Worm (Caenorhabditis elegans) whole organism, late embryonic: Measurements from ENCODE around the gene emb-30.

Experiments
- C08G9.2 ChIP-seq: sonication (generic microtip); optimal IDR thresholded peaks from 2 replicates; lab custom pipeline; 2016; ENCODE audit warnings: mild to moderate bottlenecking, missing genetic modification characterization, moderate library complexity, missing compliant biosample characterization
- C38D4.7 ChIP-seq: fragments of 200-800 bp; sonication (Bioruptor generic); optimal IDR thresholded peaks from 2 replicates; lab custom pipeline; 2018; ENCODE audit warnings: mild to moderate bottlenecking, missing genetic modification characterization, moderate library complexity, missing compliant biosample characterization
- Y22D7AL.16 ChIP-seq: sonication (generic microtip); optimal IDR thresholded peaks from 2 replicates; lab custom pipeline; 2016; ENCODE audit warnings: missing genetic modification characterization, missing compliant biosample characterization
- ahr-1 ChIP-seq: sonication (generic microtip); optimal IDR thresholded peaks from 2 replicates; lab custom pipeline; 2016; ENCODE audit warnings: missing genetic modification characterization, missing compliant biosample characterization
- ama-1 ChIP-seq: fragments of 150-350 bp; optimal IDR thresholded peaks from 2 replicates; lab custom pipeline; 2014
- ceh-14 ChIP-seq: sonication (generic microtip); optimal IDR thresholded peaks from 2 replicates; lab custom pipeline; 2016; ENCODE audit warnings: missing genotype, missing genetic modification characterization, missing compliant biosample characterization
- ceh-18 ChIP-seq: sonication (generic microtip); optimal IDR thresholded peaks from 2 replicates; lab custom pipeline; 2016; ENCODE audit warnings: missing genetic modification characterization, missing compliant biosample characterization
- ceh-2 ChIP-seq: sonication (generic microtip); optimal IDR thresholded peaks from 2 replicates; lab custom pipeline; 2016; ENCODE audit warnings: missing genotype, missing genetic modification characterization, missing compliant biosample characterization
- ceh-24 ChIP-seq: sonication (generic microtip); optimal IDR thresholded peaks from 2 replicates; lab custom pipeline; 2016; ENCODE audit warnings: mild to moderate bottlenecking, missing genetic modification characterization, missing compliant biosample characterization
- ceh-31 ChIP-seq: sonication (generic microtip); optimal IDR thresholded peaks from 2 replicates; lab custom pipeline; 2016; ENCODE audit warnings: missing genetic modification characterization, missing compliant biosample characterization
- ceh-6 ChIP-seq: fragments of 200-800 bp; sonication (Bioruptor generic); optimal IDR thresholded peaks from 2 replicates; lab custom pipeline; 2018; ENCODE audit warnings: mild to moderate bottlenecking, missing genetic modification characterization, missing compliant biosample characterization
- che-1 ChIP-seq: sonication (generic microtip); optimal IDR thresholded peaks from 2 replicates; lab custom pipeline; 2016; ENCODE audit warnings: mild to moderate bottlenecking, missing genetic modification characterization, missing compliant biosample characterization
- dmd-4 ChIP-seq: sonication (generic microtip); optimal IDR thresholded peaks from 2 replicates; lab custom pipeline; 2016; ENCODE audit warnings: borderline replicate concordance, missing genetic modification characterization, missing compliant biosample characterization
- elt-2 ChIP-seq: sonication (generic microtip); optimal IDR thresholded peaks from 2 replicates; lab custom pipeline; 2016; ENCODE audit warnings: missing genetic modification reagents, missing genetic modification characterization, missing compliant biosample characterization
- ets-4 ChIP-seq: sonication (generic microtip); optimal IDR thresholded peaks from 2 replicates; lab custom pipeline; 2016; ENCODE audit warnings: missing genetic modification characterization, missing compliant biosample characterization
- eyg-1 ChIP-seq: sonication (generic microtip); optimal IDR thresholded peaks from 2 replicates; lab custom pipeline; 2016; ENCODE audit warnings: missing genotype, missing genetic modification characterization, missing compliant biosample characterization
- fax-1 ChIP-seq: sonication (generic microtip); optimal IDR thresholded peaks from 2 replicates; lab custom pipeline; 2016; ENCODE audit warnings: missing genotype, missing genetic modification characterization, missing compliant biosample characterization
- hlh-13 ChIP-seq: fragments of 200-800 bp; sonication (Bioruptor generic); optimal IDR thresholded peaks from 2 replicates; lab custom pipeline; 2018; ENCODE audit warnings: mild to moderate bottlenecking, missing genetic modification characterization, missing compliant biosample characterization
- hlh-15 ChIP-seq: sonication (generic microtip); optimal IDR thresholded peaks from 2 replicates; lab custom pipeline; 2016; ENCODE audit warnings: missing genetic modification characterization, missing compliant biosample characterization
- hlh-30 ChIP-seq: sonication (generic microtip); optimal IDR thresholded peaks from 2 replicates; lab custom pipeline; 2017; ENCODE audit warnings: antibody characterized with exemption, missing genetic modification characterization, missing compliant biosample characterization; ENCODE audit not compliant: insufficient read depth
- hlh-8 ChIP-seq: sonication (generic microtip); optimal IDR thresholded peaks from 2 replicates; lab custom pipeline; 2016; ENCODE audit warnings: missing genotype, missing genetic modification characterization, missing compliant biosample characterization
- nfya-1 ChIP-seq: sonication (generic microtip); optimal IDR thresholded peaks from 2 replicates; lab custom pipeline; 2017; ENCODE audit warnings: missing genetic modification characterization, mild to moderate bottlenecking, missing compliant biosample characterization, antibody characterized with exemption, moderate library complexity
- npax-4 ChIP-seq: sonication (generic microtip); optimal IDR thresholded peaks from 2 replicates; lab custom pipeline; 2016; ENCODE audit warnings: missing genetic modification characterization, missing compliant biosample characterization
- odd-2 ChIP-seq: sonication (generic microtip); optimal IDR thresholded peaks from 2 replicates; lab custom pipeline; 2017; ENCODE audit warnings: antibody characterized with exemption, mild to moderate bottlenecking, missing genetic modification characterization, missing compliant biosample characterization
- pat-9 ChIP-seq: fragments of 200-800 bp; sonication (Bioruptor generic); optimal IDR thresholded peaks from 2 replicates; lab custom pipeline; 2018; ENCODE audit warnings: mild to moderate bottlenecking, missing genetic modification characterization, moderate library complexity, missing compliant biosample characterization
- pax-1 ChIP-seq: fragments of 150-350 bp; optimal IDR thresholded peaks from 2 replicates; lab custom pipeline; 2014; ENCODE audit warnings: missing biosample characterization, missing genetic modification characterization
- pha-2 ChIP-seq: sonication (generic microtip); optimal IDR thresholded peaks from 2 replicates; lab custom pipeline; 2017; ENCODE audit warnings: mild to moderate bottlenecking, missing genetic modification characterization, missing compliant biosample characterization
- pqm-1 ChIP-seq: sonication (generic microtip); optimal IDR thresholded peaks from 2 replicates; lab custom pipeline; 2016; ENCODE audit warnings: missing genetic modification characterization, missing compliant biosample characterization
- ref-2 ChIP-seq: sonication (generic microtip); optimal IDR thresholded peaks from 2 replicates; lab custom pipeline; 2016; ENCODE audit warnings: missing genetic modification characterization, missing compliant biosample characterization
- rnt-1 ChIP-seq: sonication (generic microtip); optimal IDR thresholded peaks from 2 replicates; lab custom pipeline; 2016; ENCODE audit warnings: missing genetic modification characterization, missing compliant biosample characterization
- sdc-2 ChIP-seq: sonication (generic microtip); optimal IDR thresholded peaks from 2 replicates; lab custom pipeline; 2016; ENCODE audit warnings: missing genotype, missing genetic modification characterization, missing compliant biosample characterization
- sox-4 ChIP-seq: sonication (generic microtip); optimal IDR thresholded peaks from 2 replicates; lab custom pipeline; 2017; ENCODE audit warnings: mild to moderate bottlenecking, missing genetic modification characterization, inconsistent platforms, missing compliant biosample characterization
- syd-9 ChIP-seq: sonication (generic microtip); optimal IDR thresholded peaks from 2 replicates; lab custom pipeline; 2016; ENCODE audit warnings: mild to moderate bottlenecking, missing genetic modification characterization, moderate library complexity, missing compliant biosample characterization
- tbx-2 ChIP-seq: sonication (generic microtip); optimal IDR thresholded peaks from 2 replicates; lab custom pipeline; 2016; ENCODE audit warnings: missing genetic modification characterization, missing compliant biosample characterization
- tbx-7 ChIP-seq: sonication (generic microtip); optimal IDR thresholded peaks from 2 replicates; lab custom pipeline; 2016; ENCODE audit warnings: missing genotype, missing genetic modification characterization, missing compliant biosample characterization
- ttx-3 ChIP-seq: sonication (generic microtip); optimal IDR thresholded peaks from 2 replicates; lab custom pipeline; 2016; ENCODE audit warnings: missing genetic modification reagents, missing genetic modification characterization, missing compliant biosample characterization
- unc-55 ChIP-seq: sonication (generic microtip); optimal IDR thresholded peaks from 2 replicates; lab custom pipeline; 2017; ENCODE audit warnings: missing biosample characterization, missing genetic modification reagents, missing genetic modification characterization
- unc-86 ChIP-seq: sonication (generic microtip); optimal IDR thresholded peaks from 2 replicates; lab custom pipeline; 2016; ENCODE audit warnings: missing genetic modification characterization, missing compliant biosample characterization
- zip-5 ChIP-seq: sonication (generic microtip); optimal IDR thresholded peaks from 2 replicates; lab custom pipeline; 2016; ENCODE audit warnings: missing genetic modification characterization, missing compliant biosample characterization
- ztf-16 ChIP-seq: sonication (generic microtip); optimal IDR thresholded peaks from 2 replicates; lab custom pipeline; 2017; ENCODE audit warnings: missing genetic modification characterization, missing compliant biosample characterization

The emb-30 gene

ce11 chrIII:9465424-9465823 lies 24.2 kb upstream of the emb-30 start, which contains the start of gene B0464.9:
Gene B0464.9, plus strand, starts transcription at chrIII:9465767.
- TF ChIP-seq pha-2 (tag; lab: Kevin White, UChicago) (no peak), che-1 (tag; lab: Kevin White, UChicago) (no peak), elt-2 (peak; percentile 57), eyg-1 (tag; lab: Kevin White, UChicago) (no peak), pqm-1 (tag; lab: Kevin White, UChicago) (no peak), hlh-13 (GFP tag; lab: Kevin White, UChicago) (no peak), ceh-18 (tag; lab: Kevin White, UChicago) (no peak), ceh-14 (peak; percentile 10), ets-4 (peak; percentile 56), fax-1 (peak; percentile 45), C08G9.2 (peak; percentile 76), ceh-31 (tag; lab: Kevin White, UChicago) (peak; percentile 77), hlh-15 (no peak), tbx-2 (tag; lab: Kevin White, UChicago) (peak; percentile 81), ceh-24 (tag; lab: Kevin White, UChicago) (no peak), dmd-4 (tag; lab: Kevin White, UChicago) (no peak), ama-1 (lab: Kevin White, UChicago) (no peak), C38D4.7 (no peak), tbx-7 (tag; lab: Kevin White, UChicago) (peak; percentile 63), ttx-3 (tag; lab: Kevin White, UChicago) (peak; percentile 40), ceh-6 (GFP tag; lab: Kevin White, UChicago) (no peak), hlh-8 (tag; lab: Kevin White, UChicago) (peak; percentile 61), ceh-2 (peak; percentile 59), ref-2 (tag; lab: Kevin White, UChicago) (peak; percentile 37), rnt-1 (tag; lab: Kevin White, UChicago) (peak; percentile 4), zip-5 (tag; lab: Kevin White, UChicago) (peak; percentile 73), syd-9 (tag; lab: Kevin White, UChicago) (no peak), npax-4 (tag; lab: Kevin White, UChicago) (no peak)

ce11 chrIII:9462785-9463467 lies 21.7 kb upstream of the emb-30 start:
- TF ChIP-seq pat-9 (tag; lab: Kevin White, UChicago) (no peak), che-1 (tag; lab: Kevin White, UChicago) (peak; percentile 9), ama-1 (lab: Kevin White, UChicago) (peak; percentile 50)

DNA sequence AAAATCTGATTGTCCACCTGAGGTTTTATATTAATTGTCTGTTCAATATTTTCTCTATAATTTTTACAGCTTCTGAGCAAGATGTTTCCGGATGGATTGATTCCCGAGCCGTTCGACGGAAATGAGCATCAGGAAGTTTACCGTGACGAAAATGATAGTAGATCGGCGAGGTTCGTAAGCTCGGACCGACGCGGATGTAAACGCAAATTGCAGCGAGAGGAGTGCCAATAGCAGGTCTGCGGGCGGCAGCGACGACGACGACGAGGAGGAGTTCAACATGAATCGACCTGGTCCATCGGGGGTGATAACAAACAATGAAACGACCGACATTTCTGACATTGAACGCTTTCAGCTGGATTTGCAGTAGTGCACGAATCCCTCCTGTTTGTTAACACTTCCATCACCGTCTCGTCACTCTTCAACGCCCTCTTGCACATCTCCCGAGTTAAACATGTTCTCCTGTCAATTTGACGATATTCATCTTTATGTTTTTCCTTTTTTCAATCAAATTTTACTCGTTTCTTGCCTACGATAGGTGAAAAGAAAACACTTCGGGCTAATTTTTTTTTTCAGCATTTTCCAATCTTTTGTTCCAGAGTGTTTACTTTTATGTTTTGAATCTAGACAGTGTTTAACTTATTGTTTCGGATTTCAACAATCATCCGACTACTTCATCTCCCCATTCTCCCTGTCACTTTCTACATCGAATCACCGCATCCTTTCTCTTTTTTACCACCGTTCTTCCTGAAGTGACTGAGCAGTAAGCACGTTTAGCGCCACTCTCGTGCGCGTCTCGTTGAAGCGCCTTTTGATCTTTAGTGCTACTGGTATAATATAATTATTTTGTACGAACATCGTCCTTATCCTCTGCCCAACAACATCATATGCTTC lies 20.9 kb upstream of the emb-30 start:
- TF ChIP-seq hlh-13 (GFP tag; lab: Kevin White, UChicago): no peak
- no peak for TF ChIP-seq ahr-1 (tag; lab: Kevin White, UChicago)
- TF ChIP-seq ceh-18 (tag; lab: Kevin White, UChicago): no peak
- TF ChIP-seq, all 69 proteins: peak for 0

ce11 chrIII:9457192-9458103 lies 16.2 kb upstream of the emb-30 start:
- no peak for TF ChIP-seq sox-4 (tag; lab: Kevin White, UChicago)
- TF ChIP-seq zip-5 (tag; lab: Kevin White, UChicago): no peak
- peak; percentile 85 for TF ChIP-seq unc-55 (GFP tag; lab: Kevin White, UChicago)
- no peak for TF ChIP-seq hlh-13 (GFP tag; lab: Kevin White, UChicago)
- TF ChIP-seq hlh-30 (tag; lab: Kevin White, UChicago): no peak
- TF ChIP-seq tbx-7 (tag; lab: Kevin White, UChicago): no peak
- TF ChIP-seq nfya-1 (tag; lab: Kevin White, UChicago): peak; percentile 44
- TF ChIP-seq Y22D7AL.16 (tag; lab: Kevin White, UChicago): no peak
- TF ChIP-seq tbx-2 (tag; lab: Kevin White, UChicago): peak; percentile 36
- no peak for TF ChIP-seq dmd-4 (tag; lab: Kevin White, UChicago)
- no peak for TF ChIP-seq odd-2 (tag; lab: Kevin White, UChicago)
- TF ChIP-seq ceh-2: no peak
- TF ChIP-seq sdc-2 (tag; lab: Kevin White, UChicago): no peak
- TF ChIP-seq unc-86: no peak
- no peak for TF ChIP-seq ceh-14
- TF ChIP-seq rnt-1 (tag; lab: Kevin White, UChicago): peak; percentile 29
- no peak for TF ChIP-seq ztf-16 (tag; lab: Kevin White, UChicago)
- TF ChIP-seq ceh-6 (GFP tag; lab: Kevin White, UChicago): no peak
- TF ChIP-seq pax-1 (tag; lab: Kevin White, UChicago): no peak
- TF ChIP-seq pat-9 (tag; lab: Kevin White, UChicago): no peak
- TF ChIP-seq ceh-18 (tag; lab: Kevin White, UChicago): peak; percentile 77
- no peak for TF ChIP-seq hlh-15
